Worm (Caenorhabditis elegans): Measurements from ENCODE around the gene nhr-228.
"Not testable (repeated sequence)": the region's sequence is repeated elsewhere in the genome, so short reads cannot be mapped to it uniquely, and the experiment has no call there.

nhr-228 gene

ce11 chrV:2292240-2292639 is 10.7 kb downstream of the nhr-228 start, which contains the start of gene nhr-115:
TSS of gene nhr-115 (plus strand) at chrV:2292540.
- TF ChIP-seq tbx-37 (GFP tag; conservative IDR thresholded peaks at IDR 0.05) (no peak), F13C5.2 (tag; optimal IDR thresholded peaks at IDR 0.05) (no peak), hnd-1 (tag; optimal IDR thresholded peaks at IDR 0.05) (no peak), hmg-4 (GFP tag; optimal IDR thresholded peaks at IDR 0.05) (no peak), tbx-11 (GFP tag; IDR thresholded peaks at IDR 0.05) (no peak), ets-7 (tag; optimal IDR thresholded peaks at IDR 0.05) (no peak), flt-1 (GFP tag; IDR thresholded peaks at IDR 0.05) (no peak), hmbx-1 (tag; optimal IDR thresholded peaks at IDR 0.05) (no peak), pes-1 (GFP tag; IDR thresholded peaks at IDR 0.05) (no peak), sea-1 (GFP tag; conservative IDR thresholded peaks at IDR 0.05) (no peak), B0310.2 (tag; optimal IDR thresholded peaks at IDR 0.05) (no peak), scrt-1 (GFP tag; IDR thresholded peaks at IDR 0.05) (no peak), tra-4 (tag; optimal IDR thresholded peaks at IDR 0.05) (no peak), ceh-13 (GFP tag; optimal IDR thresholded peaks at IDR 0.05) (no peak), ceh-36 (tag; optimal IDR thresholded peaks at IDR 0.05) (no peak)

ce11 chrV:2294577-2294976 is 13.0 kb downstream of the nhr-228 start, which contains the start of gene nhr-226:
TSS of gene nhr-226 (plus strand) at chrV:2294877.
- TF ChIP-seq B0310.2 (tag; optimal IDR thresholded peaks at IDR 0.05) (no peak), aly-1 (tag; optimal IDR thresholded peaks at IDR 0.05) (no peak), ets-7 (tag; optimal IDR thresholded peaks at IDR 0.05) (no peak), tbx-37 (GFP tag; conservative IDR thresholded peaks at IDR 0.05) (no peak)

ce11 chrV:2300905-2301304 is 19.3 kb downstream of the nhr-228 start, which contains the start of gene Y19D10B.8:
TSS of gene Y19D10B.8 (minus strand) at chrV:2301005.
- no peak for TF ChIP-seq tra-4 (tag; optimal IDR thresholded peaks at IDR 0.05)

- no peak for TF ChIP-seq tra-4 (tag; optimal IDR thresholded peaks at IDR 0.05)
- TF ChIP-seq aly-1 (tag; optimal IDR thresholded peaks at IDR 0.05): no peak
- TF ChIP-seq sea-1 (GFP tag; conservative IDR thresholded peaks at IDR 0.05): no peak
- no peak for TF ChIP-seq ama-1 (optimal IDR thresholded peaks at IDR 0.05)
- TF ChIP-seq B0310.2 (tag; optimal IDR thresholded peaks at IDR 0.05): no peak
- TF ChIP-seq ceh-13 (GFP tag; optimal IDR thresholded peaks at IDR 0.05): no peak
- TF ChIP-seq flt-1 (GFP tag; IDR thresholded peaks at IDR 0.05): no peak
- no peak for TF ChIP-seq scrt-1 (GFP tag; IDR thresholded peaks at IDR 0.05)
- TF ChIP-seq F13C5.2 (tag; optimal IDR thresholded peaks at IDR 0.05): no peak
Measured at ce11 chrV:2303775-2304174, 22.2 kb downstream of the nhr-228 start, which contains the start of gene irld-15. TSS of gene irld-15 (minus strand) at chrV:2303875.

ce11 chrV:2306383-2306782 is 24.8 kb downstream of the nhr-228 start:
- TF ChIP-seq ets-7 (tag; optimal IDR thresholded peaks at IDR 0.05): no peak
- no peak for TF ChIP-seq ama-1 (optimal IDR thresholded peaks at IDR 0.05)
- no peak for TF ChIP-seq F13C5.2 (tag; optimal IDR thresholded peaks at IDR 0.05)
- no peak for TF ChIP-seq scrt-1 (GFP tag; IDR thresholded peaks at IDR 0.05)
- TF ChIP-seq tra-4 (tag; optimal IDR thresholded peaks at IDR 0.05): no peak
- no peak for TF ChIP-seq pes-1 (GFP tag; IDR thresholded peaks at IDR 0.05)

- TF ChIP-seq ama-1 (optimal IDR thresholded peaks at IDR 0.05) (no peak), hnd-1 (tag; optimal IDR thresholded peaks at IDR 0.05) (no peak)
Measured at ce11 chrV:2308246-2308645, 26.7 kb downstream of the nhr-228 start.

- not testable (repeated sequence) for TF ChIP-seq F13C5.2 (tag; optimal IDR thresholded peaks at IDR 0.05); ceh-13 (GFP tag; optimal IDR thresholded peaks at IDR 0.05); pes-1 (GFP tag; IDR thresholded peaks at IDR 0.05)
Measured at ce11 chrV:2321001-2321400, 39.4 kb downstream of the nhr-228 start, which contains the start of gene Y19D10B.6. TSS of gene Y19D10B.6 (minus strand) at chrV:2321101.

ce11 chrV:2322466-2322865 is 40.9 kb downstream of the nhr-228 start, which contains the start of gene pud-1.2:
TSS of gene pud-1.2 (minus strand) at chrV:2322566.
- not testable (repeated sequence) for TF ChIP-seq tbx-37 (GFP tag; conservative IDR thresholded peaks at IDR 0.05); hnd-1 (tag; optimal IDR thresholded peaks at IDR 0.05); hmbx-1 (tag; optimal IDR thresholded peaks at IDR 0.05)

- TF ChIP-seq scrt-1 (GFP tag; IDR thresholded peaks at IDR 0.05) (no peak), ama-1 (optimal IDR thresholded peaks at IDR 0.05) (no peak), pes-1 (GFP tag; IDR thresholded peaks at IDR 0.05) (no peak), hnd-1 (tag; optimal IDR thresholded peaks at IDR 0.05) (no peak), B0310.2 (tag; optimal IDR thresholded peaks at IDR 0.05) (no peak), tra-4 (tag; optimal IDR thresholded peaks at IDR 0.05) (no peak), aly-1 (tag; optimal IDR thresholded peaks at IDR 0.05) (no peak), ceh-13 (GFP tag; optimal IDR thresholded peaks at IDR 0.05) (no peak), sea-1 (GFP tag; conservative IDR thresholded peaks at IDR 0.05) (no peak), hmg-4 (GFP tag; optimal IDR thresholded peaks at IDR 0.05) (no peak), tbx-11 (GFP tag; IDR thresholded peaks at IDR 0.05) (no peak), ceh-36 (tag; optimal IDR thresholded peaks at IDR 0.05) (no peak), tbx-37 (GFP tag; conservative IDR thresholded peaks at IDR 0.05) (no peak), ets-7 (tag; optimal IDR thresholded peaks at IDR 0.05) (no peak), F13C5.2 (tag; optimal IDR thresholded peaks at IDR 0.05) (no peak), flt-1 (GFP tag; IDR thresholded peaks at IDR 0.05) (no peak), hmbx-1 (tag; optimal IDR thresholded peaks at IDR 0.05) (no peak)
Measured at ce11 chrV:2324260-2324659, 42.7 kb downstream of the nhr-228 start.
